Fruit fly (Drosophila melanogaster): ENCODE data around the gene rod.

- TF ChIP-seq ttk (optimal IDR thresholded peaks at IDR 0.05) (no peak), h (optimal IDR thresholded peaks at IDR 0.05) (no peak), Sin3A (optimal IDR thresholded peaks at IDR 0.05) (no peak), psq (optimal IDR thresholded peaks at IDR 0.05) (no peak), insv (optimal IDR thresholded peaks at IDR 0.05) (no peak)
Observed at dm6 chr3R:31565738-31566137, 15.0 kb upstream of the rod start.
